Worm (Caenorhabditis elegans) whole organism, L4 larva: ENCODE data around the gene dop-6.
A peak's percentile ranks its signal among the peaks of the same experiment; 100 is the strongest.

Source experiments
- F37D6.2 ChIP-seq: sonication (generic microtip); optimal IDR thresholded peaks from 2 replicates; lab custom pipeline; 2016; ENCODE audit warnings: mild to moderate bottlenecking, missing genetic modification characterization, missing compliant biosample characterization
- F44E2.7 ChIP-seq: fragments of 200-800 bp; sonication (Bioruptor generic); IDR thresholded peaks from 2 replicates; pipeline ENCODE4 v2.1.2; 2022; ENCODE audit warnings: missing genetic modification characterization, missing compliant biosample characterization
- F49E8.2 ChIP-seq: sonication (generic microtip); optimal IDR thresholded peaks from 2 replicates; lab custom pipeline; 2016; ENCODE audit warnings: missing compliant biosample characterization, mild to moderate bottlenecking, missing genetic modification characterization, borderline replicate concordance
- T20F7.1 ChIP-seq: fragments of 200-800 bp; sonication (Bioruptor generic); optimal IDR thresholded peaks from 2 replicates; lab custom pipeline; 2018; ENCODE audit warnings: mild to moderate bottlenecking, missing genetic modification characterization, missing compliant biosample characterization
- T26A8.4 ChIP-seq: fragments of 200-800 bp; sonication (Bioruptor generic); IDR thresholded peaks from 2 replicates; pipeline ENCODE4 v1.3.6; 2022; ENCODE audit warnings: missing genetic modification characterization, missing compliant biosample characterization
- Y48G9A.11 ChIP-seq: fragments of 200-800 bp; sonication (Bioruptor generic); IDR thresholded peaks from 2 replicates; pipeline ENCODE4 v1.3.6; 2022; ENCODE audit warnings: missing genetic modification reagents, missing genetic modification characterization, missing compliant biosample characterization
- aha-1 ChIP-seq: fragments of 150-350 bp; peaks from one replicate; lab custom pipeline; 2014; ENCODE audit warnings: missing biosample characterization, missing genetic modification characterization
- ceh-44 ChIP-seq: fragments of 200-800 bp; sonication (Bioruptor generic); IDR thresholded peaks from 2 replicates; pipeline ENCODE4 v1.3.6; 2022; ENCODE audit warnings: missing genetic modification reagents, missing genetic modification characterization, missing compliant biosample characterization
- ceh-62 ChIP-seq: sonication (generic microtip); optimal IDR thresholded peaks from 2 replicates; lab custom pipeline; 2017; ENCODE audit warnings: missing biosample characterization, missing genetic modification characterization
- ceh-82 ChIP-seq: sonication (generic microtip); optimal IDR thresholded peaks from 2 replicates; lab custom pipeline; 2017; ENCODE audit warnings: missing biosample characterization, missing genetic modification characterization
- ces-1 ChIP-seq: fragments of 150-350 bp; sonication (generic microtip); optimal IDR thresholded peaks from 4 replicates; lab custom pipeline; 2014; ENCODE audit warnings: missing biosample characterization, missing genetic modification reagents, missing genetic modification characterization
- cey-2 ChIP-seq: sonication (generic microtip); optimal IDR thresholded peaks from 3 replicates; lab custom pipeline; 2017; ENCODE audit warnings: missing genetic modification characterization, mild to moderate bottlenecking, missing compliant biosample characterization, antibody characterized with exemption, borderline replicate concordance; ENCODE audit not compliant: insufficient read depth
- ctbp-1 ChIP-seq: fragments of 200-800 bp; sonication (Bioruptor generic); IDR thresholded peaks from 2 replicates; pipeline ENCODE4 v1.3.6; 2022; ENCODE audit warnings: missing genetic modification reagents, missing genetic modification characterization, missing compliant biosample characterization
- daf-19 ChIP-seq: fragments of 200-800 bp; sonication (Bioruptor generic); conservative IDR thresholded peaks from 2 replicates; pipeline ENCODE4 v1.3.6; 2022; ENCODE audit warnings: missing genetic modification characterization, missing compliant biosample characterization
- daf-8 ChIP-seq: fragments of 200-800 bp; sonication (Bioruptor generic); IDR thresholded peaks from 2 replicates; pipeline ENCODE4 v1.3.6; 2022; ENCODE audit warnings: missing genetic modification characterization, missing compliant biosample characterization
- dmd-6 ChIP-seq: fragments of 200-800 bp; sonication (Bioruptor generic); IDR thresholded peaks from 2 replicates; pipeline ENCODE4 v1.3.6; 2022; ENCODE audit warnings: missing genetic modification reagents, missing genetic modification characterization, missing compliant biosample characterization
- dpl-1 ChIP-seq: fragments of 150-350 bp; optimal IDR thresholded peaks from 2 replicates; lab custom pipeline; 2014; ENCODE audit warnings: missing biosample characterization, missing genetic modification reagents, missing genetic modification characterization
- dve-1 ChIP-seq: sonication (generic microtip); optimal IDR thresholded peaks from 2 replicates; lab custom pipeline; 2017; ENCODE audit warnings: antibody characterized with exemption, mild to moderate bottlenecking, missing genetic modification characterization, missing compliant biosample characterization; ENCODE audit not compliant: insufficient read depth
- fkh-10 ChIP-seq: fragments of 150-350 bp; optimal IDR thresholded peaks from 2 replicates; lab custom pipeline; 2014; ENCODE audit warnings: missing biosample characterization, missing genetic modification reagents, missing genetic modification characterization
- fos-1 ChIP-seq: fragments of 150-350 bp; optimal IDR thresholded peaks from 2 replicates; lab custom pipeline; 2014; ENCODE audit warnings: missing biosample characterization, missing genetic modification characterization
- hif-1 ChIP-seq, 2 experiments: sonication (generic microtip); optimal IDR thresholded peaks; 2 replicates each; lab custom pipeline; 2016 to 2017; ENCODE audit warnings: missing compliant biosample characterization in 2 of 2, missing genetic modification characterization in 2 of 2, missing genetic modification reagents in 2 of 2, missing genotype in 2 of 2, mild to moderate bottlenecking in 1 of 2
- hlh-11 ChIP-seq: fragments of 200-800 bp; sonication (Bioruptor generic); optimal IDR thresholded peaks from 2 replicates; lab custom pipeline; 2018; ENCODE audit warnings: mild to moderate bottlenecking, missing genetic modification characterization, missing compliant biosample characterization
- lim-7 ChIP-seq: fragments of 200-800 bp; sonication (Bioruptor generic); IDR thresholded peaks from 2 replicates; pipeline ENCODE4 v1.3.6; 2022; ENCODE audit warnings: missing genetic modification characterization, missing compliant biosample characterization
- lin-1 ChIP-seq: fragments of 200-800 bp; sonication (Bioruptor generic); IDR thresholded peaks from 2 replicates; pipeline ENCODE4 v1.3.6; 2022; ENCODE audit warnings: missing genetic modification reagents, missing genetic modification characterization, missing compliant biosample characterization
- lin-13 ChIP-seq: fragments of 150-350 bp; optimal IDR thresholded peaks from 2 replicates; lab custom pipeline; 2014; ENCODE audit warnings: missing biosample characterization, missing genetic modification reagents, missing genetic modification characterization
- lin-29 ChIP-seq: fragments of 200-800 bp; sonication (Bioruptor generic); IDR thresholded peaks from 2 replicates; pipeline ENCODE4 v1.3.6; 2022; ENCODE audit warnings: missing genetic modification reagents, missing genetic modification characterization, missing compliant biosample characterization
- madf-9 ChIP-seq: fragments of 200-800 bp; sonication (Bioruptor generic); conservative IDR thresholded peaks from 2 replicates; pipeline ENCODE4 v1.3.6; 2022; ENCODE audit warnings: missing genetic modification reagents, missing genetic modification characterization, missing compliant biosample characterization
- mdl-1 ChIP-seq, 2 experiments: fragments of 150-350 bp in 1 of 2; sonication (generic microtip) in 1 of 2; optimal IDR thresholded peaks; 2 replicates each; lab custom pipeline; 2014 to 2017; ENCODE audit warnings: missing biosample characterization in 2 of 2, missing genetic modification characterization in 2 of 2
- mxl-2 ChIP-seq: fragments of 200-800 bp; sonication (Bioruptor generic); conservative IDR thresholded peaks from 2 replicates; pipeline ENCODE4 v1.3.6; 2022; ENCODE audit warnings: missing genetic modification reagents, missing genetic modification characterization, missing compliant biosample characterization
- mxl-3 ChIP-seq: fragments of 200-800 bp; sonication (Bioruptor generic); optimal IDR thresholded peaks from 2 replicates; lab custom pipeline; 2018; ENCODE audit warnings: mild to moderate bottlenecking, missing genetic modification characterization, missing compliant biosample characterization
- nhr-237 ChIP-seq: sonication (generic microtip); optimal IDR thresholded peaks from 2 replicates; lab custom pipeline; 2017; ENCODE audit warnings: missing biosample characterization, missing genetic modification characterization
- nhr-48 ChIP-seq: sonication (generic microtip); optimal IDR thresholded peaks from 2 replicates; lab custom pipeline; 2016; ENCODE audit warnings: mild to moderate bottlenecking, missing genetic modification characterization, missing compliant biosample characterization
- nhr-76 ChIP-seq: fragments of 150-350 bp; optimal IDR thresholded peaks from 2 replicates; lab custom pipeline; 2014; ENCODE audit warnings: missing biosample characterization, missing genetic modification characterization
- pha-4 ChIP-seq, 2 experiments: fragments of 150-350 bp in 1 of 2; fragments of 200-800 bp in 1 of 2; sonication (Bioruptor generic) in 1 of 2; IDR thresholded peaks in 1 of 2; optimal IDR thresholded peaks in 1 of 2; 2 replicates each; pipeline versions ENCODE4 v1.3.6 to Lab custom; 2014 to 2022; ENCODE audit warnings: missing genetic modification characterization in 2 of 2, missing genetic modification reagents in 2 of 2, missing biosample characterization in 1 of 2, missing compliant biosample characterization in 1 of 2
- set-16 ChIP-seq: fragments of 200-800 bp; sonication (Bioruptor generic); IDR thresholded peaks from 2 replicates; pipeline ENCODE4 v1.3.6; 2022; ENCODE audit warnings: missing genetic modification reagents, missing genetic modification characterization, missing compliant biosample characterization
- snpc-1.2 ChIP-seq: fragments of 200-800 bp; sonication (Bioruptor generic); IDR thresholded peaks from 2 replicates; pipeline ENCODE4 v1.3.6; 2022; ENCODE audit warnings: missing genetic modification reagents, missing genetic modification characterization, missing compliant biosample characterization
- snpc-4 ChIP-seq: fragments of 150-350 bp; optimal IDR thresholded peaks from 2 replicates; lab custom pipeline; 2014; ENCODE audit warnings: missing biosample characterization, missing genetic modification characterization
- tag-97 ChIP-seq: fragments of 200-800 bp; sonication (Bioruptor generic); IDR thresholded peaks from 2 replicates; pipeline ENCODE4 v1.3.6; 2022; ENCODE audit warnings: missing genetic modification characterization, missing compliant biosample characterization
- tra-1 ChIP-seq: fragments of 200-800 bp; sonication (Bioruptor generic); IDR thresholded peaks from 2 replicates; pipeline ENCODE4 v1.3.6; 2022; ENCODE audit warnings: missing genetic modification reagents, missing genetic modification characterization, missing compliant biosample characterization
- unc-62 ChIP-seq, 3 experiments: fragments of 150-350 bp in 1 of 3; sonication (generic microtip); optimal IDR thresholded peaks in 2 of 3; peaks in 1 of 3; 1 replicate in 1 of 3; 2 replicates in 2 of 3; lab custom pipeline; 2014 to 2017; ENCODE audit warnings: missing biosample characterization in 3 of 3, missing genetic modification characterization in 3 of 3, missing genetic modification reagents in 3 of 3, missing genotype in 1 of 3

Gene dop-6

DNA sequence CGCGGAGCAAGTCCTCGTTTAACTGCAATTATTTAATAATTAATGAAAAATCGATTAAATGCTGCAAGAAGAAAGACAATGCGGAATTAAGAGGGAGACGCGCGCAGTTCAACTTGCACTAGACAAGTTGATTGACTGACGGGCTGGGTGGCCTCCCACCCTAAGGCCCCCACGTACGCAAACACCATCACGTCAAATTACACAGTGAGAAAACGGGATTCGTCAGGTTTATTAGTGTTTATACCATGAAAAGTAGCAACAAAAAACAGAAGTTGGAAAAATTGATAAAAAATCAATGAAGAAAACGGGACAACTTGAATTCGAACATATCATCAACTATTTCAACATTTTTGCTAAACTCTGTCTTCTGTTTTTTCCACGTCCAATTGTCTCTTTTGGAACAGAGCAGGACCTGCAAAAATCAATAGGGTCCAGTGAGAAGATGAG is 13.1 kb upstream of the dop-6 start (continued):
- TF ChIP-seq unc-62 (GFP tag; optimal IDR thresholded peaks at IDR 0.05 in 1 of 2; lab: Kevin White, UChicago): no peak
- TF ChIP-seq unc-62 (tag; optimal IDR thresholded peaks at IDR 0.05; lab: Kevin White, UChicago): no peak
- TF ChIP-seq snpc-4 (tag; lab: Kevin White, UChicago): no peak
- no peak for TF ChIP-seq T20F7.1 (GFP tag; lab: Kevin White, UChicago)
- peak; percentile 44; the same call in 1 of the 2 replicates for TF ChIP-seq dmd-6
- no peak for TF ChIP-seq ceh-82 (tag; lab: Kevin White, UChicago)
- TF ChIP-seq F37D6.2 (tag; lab: Kevin White, UChicago): no peak
- TF ChIP-seq hlh-11 (tag; lab: Kevin White, UChicago): no peak
- peak; percentile 43 for TF ChIP-seq aha-1 (tag; lab: Kevin White, UChicago)
- TF ChIP-seq madf-9 (GFP tag; lab: Robert Waterston, UW): no peak
- TF ChIP-seq lim-7 (GFP tag; lab: Robert Waterston, UW): no peak
- peak; percentile 28 for TF ChIP-seq mxl-3 (GFP tag; lab: Kevin White, UChicago)
- TF ChIP-seq ctbp-1 (GFP tag; lab: Robert Waterston, UW): 0 out of 2 replicates have a peak, but pooled peaks have one; percentile 8
- no peak for TF ChIP-seq tra-1 (GFP tag; lab: Robert Waterston, UW)
- TF ChIP-seq, all 104 proteins: peak for 11

DNA sequence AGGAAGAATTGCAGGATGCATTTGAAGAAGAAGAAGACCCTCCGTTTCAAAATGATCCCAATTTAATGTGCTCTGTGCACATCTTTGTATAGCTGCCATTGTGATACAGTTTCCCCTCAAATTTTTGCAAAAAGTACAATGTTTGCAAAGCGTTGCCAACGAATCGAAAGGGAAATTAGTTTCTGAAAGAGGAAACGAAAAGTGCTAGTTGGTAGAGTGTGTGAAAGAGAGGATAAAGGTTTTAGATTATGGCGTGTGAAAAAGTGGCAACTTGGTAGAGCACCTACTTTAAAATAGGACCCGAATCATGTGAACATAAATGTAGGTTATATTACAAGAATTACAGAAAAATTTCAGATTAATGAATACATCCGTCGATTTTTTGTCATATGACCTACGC is 9.0 kb upstream of the dop-6 start, which contains the start of gene C52B9.8:
C52B9.8 (minus strand) TSS at position 101 of the 400 bp plus-strand sequence.
- TF ChIP-seq hif-1 (tag; optimal IDR thresholded peaks at IDR 0.05; lab: Kevin White, UChicago): no peak
- no peak for TF ChIP-seq F49E8.2
- TF ChIP-seq lin-13 (GFP tag; lab: Kevin White, UChicago): no peak
- TF ChIP-seq lin-1 (GFP tag; lab: Robert Waterston, UW): no peak
- no peak for TF ChIP-seq hlh-11 (tag; lab: Kevin White, UChicago)
- no peak for TF ChIP-seq snpc-4 (tag; lab: Kevin White, UChicago)
- no peak for TF ChIP-seq pha-4 (GFP tag; IDR thresholded peaks at IDR 0.05; lab: Robert Waterston, UW)
- TF ChIP-seq pha-4 (tag; optimal IDR thresholded peaks at IDR 0.05; lab: Kevin White, UChicago): no peak
- TF ChIP-seq F44E2.7 (GFP tag; lab: Robert Waterston, UW): no peak
- no peak for TF ChIP-seq daf-8 (GFP tag; lab: Robert Waterston, UW)
- TF ChIP-seq daf-19 (GFP tag; lab: Robert Waterston, UW): no peak
- TF ChIP-seq tag-97 (GFP tag; lab: Robert Waterston, UW): no peak
- no peak for TF ChIP-seq dpl-1 (GFP tag; lab: Kevin White, UChicago)
- TF ChIP-seq snpc-1.2 (GFP tag; lab: Robert Waterston, UW): no peak

- TF ChIP-seq mxl-2 (no peak), dve-1 (no peak), fos-1 (no peak), F37D6.2 (tag; lab: Kevin White, UChicago) (no peak), T26A8.4 (no peak), nhr-237 (tag; lab: Kevin White, UChicago) (no peak), daf-19 (GFP tag; lab: Robert Waterston, UW) (no peak), ctbp-1 (GFP tag; lab: Robert Waterston, UW) (peak; percentile 65), ceh-62 (tag; lab: Kevin White, UChicago) (no peak), fkh-10 (GFP tag; lab: Kevin White, UChicago) (peak; percentile 90), lin-29 (no peak), nhr-76 (no peak), ces-1 (peak; percentile 83)
Observed at ce11 chrX:4314939-4315338, 5.7 kb upstream of the dop-6 start.

ce11 chrX:4317095-4317494 is 3.6 kb upstream of the dop-6 start:
- TF ChIP-seq daf-19 (GFP tag; lab: Robert Waterston, UW) (no peak), Y48G9A.11 (GFP tag; lab: Robert Waterston, UW) (no peak), fkh-10 (GFP tag; lab: Kevin White, UChicago) (peak; percentile 82), mdl-1 (tag; optimal IDR thresholded peaks at IDR 0.05; lab: Kevin White, UChicago) (no peak), nhr-48 (no peak), pha-4 (GFP tag; IDR thresholded peaks at IDR 0.05; lab: Robert Waterston, UW) (no peak), pha-4 (tag; optimal IDR thresholded peaks at IDR 0.05; lab: Kevin White, UChicago) (no peak), cey-2 (tag; lab: Kevin White, UChicago) (no peak), ces-1 (peak; percentile 31), ceh-44 (GFP tag; lab: Robert Waterston, UW) (no peak), set-16 (GFP tag; lab: Robert Waterston, UW) (no peak)
